Fruit fly (Drosophila melanogaster): ENCODE data around the gene CG31606.

DNA sequence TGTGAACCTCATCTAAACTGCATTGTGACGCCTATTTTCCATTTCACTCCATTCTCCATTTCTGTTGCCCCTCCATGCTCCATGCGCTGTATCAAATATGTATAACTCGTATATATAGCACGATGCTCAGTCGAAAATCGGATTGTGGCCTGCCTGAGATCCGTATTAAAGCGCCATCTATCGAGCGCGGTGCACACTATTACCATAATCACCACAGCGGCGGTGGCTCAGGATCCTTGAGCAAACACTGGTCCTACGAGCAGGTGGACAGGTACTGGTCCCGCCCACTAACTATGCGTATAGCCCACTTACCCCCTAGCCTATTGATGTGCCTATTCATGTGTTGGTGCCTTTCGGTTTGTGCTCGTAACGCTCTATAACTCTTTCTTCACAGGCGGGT, 37.6 kb downstream of the CG31606 start:
- TF ChIP-seq HLHmδ (GFP tag; optimal IDR thresholded peaks at IDR 0.05) (no peak), CG6854 (GFP tag; optimal IDR thresholded peaks at IDR 0.05) (no peak), kay (GFP tag; optimal IDR thresholded peaks at IDR 0.05) (no peak), Bteb2 (GFP tag; optimal IDR thresholded peaks at IDR 0.05) (no peak), CG4404 (GFP tag; IDR thresholded peaks at IDR 0.05) (no peak), B-H1 (GFP tag; IDR thresholded peaks at IDR 0.05) (no peak), Bgb (GFP tag; IDR thresholded peaks at IDR 0.05; ENCODE audit: partially characterized antibody) (no peak), dan (GFP tag; IDR thresholded peaks at IDR 0.05) (no peak), dmrt11E (tag; optimal IDR thresholded peaks at IDR 0.05) (no peak), CG9932 (GFP tag; IDR thresholded peaks at IDR 0.05) (no peak), lola (GFP tag; optimal IDR thresholded peaks at IDR 0.05) (no peak), CG15073 (GFP tag; optimal IDR thresholded peaks at IDR 0.05) (no peak)

Data from whole organism, embryonic.